Fruit fly (Drosophila melanogaster) whole organism, prepupa: ENCODE data around the gene CG33664.

ENCODE experiments used
- Blimp-1 ChIP-seq: fragments of 200-800 bp; sonication (Bioruptor generic); optimal IDR thresholded peaks from 3 replicates; lab custom pipeline; 2017; ENCODE audit warnings: missing biosample characterization, missing genetic modification characterization, mild to moderate bottlenecking, moderate library complexity, missing genetic modification reagents
- CG10631 ChIP-seq: fragments of 200-800 bp; sonication (Bioruptor generic); optimal IDR thresholded peaks from 2 replicates; lab custom pipeline; 2016; ENCODE audit warnings: missing biosample characterization, missing genetic modification characterization
- CG10669 ChIP-seq: fragments of 200-800 bp; sonication (Bioruptor generic); optimal IDR thresholded peaks from 3 replicates; lab custom pipeline; 2018; ENCODE audit warnings: missing biosample characterization, mild to moderate bottlenecking, missing genetic modification characterization, moderate library complexity
- CG11294 ChIP-seq: fragments of 200-800 bp; sonication (Bioruptor generic); IDR thresholded peaks from 2 replicates; pipeline ENCODE4 v1.3.6; 2022; ENCODE audit warnings: missing biosample characterization, missing genetic modification characterization
- CG15336 ChIP-seq: fragments of 200-800 bp; sonication (Bioruptor generic); IDR thresholded peaks from 2 replicates; pipeline ENCODE4 v1.3.6; 2022; ENCODE audit warnings: missing biosample characterization, missing genetic modification characterization
- CG1621 ChIP-seq: fragments of 200-800 bp; sonication (Bioruptor generic); optimal IDR thresholded peaks from 3 replicates; lab custom pipeline; 2018; ENCODE audit warnings: missing biosample characterization, mild to moderate bottlenecking, missing genetic modification characterization
- CG16779 ChIP-seq: fragments of 200-800 bp; sonication (Bioruptor generic); optimal IDR thresholded peaks from 3 replicates; lab custom pipeline; 2017; ENCODE audit warnings: missing biosample characterization, mild to moderate bottlenecking, missing genetic modification characterization
- CG3032 ChIP-seq: fragments of 200-800 bp; optimal IDR thresholded peaks from 2 replicates; lab custom pipeline; 2019; ENCODE audit warnings: missing biosample characterization, mild to moderate bottlenecking, missing genetic modification characterization, moderate library complexity
- CG31627 ChIP-seq: fragments of 200-800 bp; sonication (Bioruptor generic); optimal IDR thresholded peaks from 3 replicates; lab custom pipeline; 2016; ENCODE audit warnings: missing biosample characterization, missing genetic modification characterization
- CG32006 ChIP-seq: fragments of 200-800 bp; sonication (Bioruptor generic); optimal IDR thresholded peaks from 3 replicates; lab custom pipeline; 2017; ENCODE audit warnings: missing biosample characterization, mild to moderate bottlenecking, missing genetic modification characterization
- CG34406 ChIP-seq: fragments of 200-800 bp; sonication (Bioruptor generic); optimal IDR thresholded peaks from 3 replicates; lab custom pipeline; 2016; ENCODE audit warnings: missing biosample characterization, missing genetic modification characterization
- CG3919 ChIP-seq: fragments of 200-800 bp; sonication (Bioruptor generic); optimal IDR thresholded peaks from 3 replicates; lab custom pipeline; 2016; ENCODE audit warnings: missing biosample characterization, missing genetic modification characterization
- CG6163 ChIP-seq: fragments of 200-800 bp; sonication (Bioruptor generic); IDR thresholded peaks from 3 replicates; pipeline ENCODE4 v1.3.6; 2022; ENCODE audit warnings: missing biosample characterization, missing genetic modification characterization
- CG6276 ChIP-seq: fragments of 200-800 bp; sonication (Bioruptor generic); optimal IDR thresholded peaks from 2 replicates; lab custom pipeline; 2017; ENCODE audit warnings: missing biosample characterization, mild to moderate bottlenecking, missing genetic modification characterization
- CG6792 ChIP-seq: fragments of 200-800 bp; sonication (Bioruptor generic); optimal IDR thresholded peaks from 3 replicates; lab custom pipeline; 2016; ENCODE audit warnings: missing biosample characterization, missing genetic modification characterization
- CG6854 ChIP-seq: fragments of 200-800 bp; sonication (Bioruptor generic); optimal IDR thresholded peaks from 2 replicates; lab custom pipeline; 2017; ENCODE audit warnings: missing biosample characterization, mild to moderate bottlenecking, missing genetic modification characterization
- CG7368 ChIP-seq: fragments of 200-800 bp; sonication (Bioruptor generic); optimal IDR thresholded peaks from 3 replicates; lab custom pipeline; 2016; ENCODE audit warnings: missing biosample characterization, missing genetic modification characterization
- CG8119 ChIP-seq: fragments of 200-800 bp; sonication (Bioruptor generic); IDR thresholded peaks from 3 replicates; pipeline ENCODE4 v1.3.6; 2022; ENCODE audit warnings: missing biosample characterization, missing genetic modification characterization
- CG8319 ChIP-seq: fragments of 200-800 bp; sonication (Bioruptor generic); optimal IDR thresholded peaks from 3 replicates; lab custom pipeline; 2016; ENCODE audit warnings: missing biosample characterization, missing genetic modification characterization
- CG8632 ChIP-seq: fragments of 200-800 bp; sonication (Bioruptor generic); optimal IDR thresholded peaks from 3 replicates; lab custom pipeline; 2016; ENCODE audit warnings: missing biosample characterization, missing genetic modification characterization
- Eip78C ChIP-seq: fragments of 200-800 bp; sonication (Bioruptor generic); peaks from one replicate; lab custom pipeline; 2016; ENCODE audit warnings: missing biosample characterization, missing genetic modification characterization
- Eip93F ChIP-seq: fragments of 200-800 bp; sonication (Bioruptor generic); optimal IDR thresholded peaks from 2 replicates; lab custom pipeline; 2016; ENCODE audit warnings: missing biosample characterization, mild to moderate bottlenecking, missing genetic modification characterization
- Ets21C ChIP-seq: fragments of 200-800 bp; sonication (Bioruptor generic); optimal IDR thresholded peaks from 3 replicates; lab custom pipeline; 2016; ENCODE audit warnings: missing biosample characterization, missing genetic modification characterization
- Ets96B ChIP-seq: fragments of 200-800 bp; optimal IDR thresholded peaks from 2 replicates; lab custom pipeline; 2019; ENCODE audit warnings: missing biosample characterization, mild to moderate bottlenecking, missing genetic modification characterization, moderate library complexity
- Gug ChIP-seq: fragments of 200-800 bp; sonication (Bioruptor generic); IDR thresholded peaks from 2 replicates; pipeline ENCODE4 v1.3.6; 2022; ENCODE audit warnings: missing biosample characterization, missing genetic modification characterization
- Hr38 ChIP-seq: sonication (Bioruptor generic); optimal IDR thresholded peaks from 2 replicates; lab custom pipeline; 2016; ENCODE audit warnings: missing biosample characterization, missing genetic modification characterization
- Hr39 ChIP-seq: fragments of 200-800 bp; sonication (Bioruptor generic); optimal IDR thresholded peaks from 2 replicates; lab custom pipeline; 2016; ENCODE audit warnings: missing biosample characterization, missing genetic modification characterization
- Hr4 ChIP-seq: fragments of 200-800 bp; sonication (Bioruptor generic); optimal IDR thresholded peaks from 3 replicates; lab custom pipeline; 2016; ENCODE audit warnings: missing biosample characterization, missing genetic modification characterization
- Met ChIP-seq: fragments of 200-800 bp; sonication (Bioruptor generic); optimal IDR thresholded peaks from 3 replicates; lab custom pipeline; 2016; ENCODE audit warnings: missing biosample characterization, missing genetic modification characterization
- OdsH ChIP-seq: fragments of 200-800 bp; sonication (Bioruptor generic); optimal IDR thresholded peaks from 3 replicates; lab custom pipeline; 2016; ENCODE audit warnings: missing biosample characterization, missing genetic modification characterization
- Smox ChIP-seq: fragments of 200-800 bp; sonication (Bioruptor generic); optimal IDR thresholded peaks from 3 replicates; lab custom pipeline; 2016; ENCODE audit warnings: missing biosample characterization, missing genetic modification characterization
- Sox102F ChIP-seq: fragments of 200-800 bp; sonication (Bioruptor generic); optimal IDR thresholded peaks from 2 replicates; lab custom pipeline; 2016; ENCODE audit warnings: missing biosample characterization, mild to moderate bottlenecking, missing genetic modification characterization
- Sox15 ChIP-seq: fragments of 200-800 bp; sonication (Bioruptor generic); optimal IDR thresholded peaks from 3 replicates; lab custom pipeline; 2016; ENCODE audit warnings: missing biosample characterization, missing genetic modification characterization
- achi ChIP-seq: fragments of 200-800 bp; sonication (Bioruptor generic); optimal IDR thresholded peaks from 3 replicates; lab custom pipeline; 2016; ENCODE audit warnings: missing biosample characterization, missing genetic modification characterization
- acj6 ChIP-seq: fragments of 200-800 bp; sonication (Bioruptor generic); optimal IDR thresholded peaks from 3 replicates; lab custom pipeline; 2016; ENCODE audit warnings: missing biosample characterization, missing genetic modification characterization
- cyc ChIP-seq: fragments of 200-800 bp; sonication (Bioruptor generic); optimal IDR thresholded peaks from 3 replicates; lab custom pipeline; 2016; ENCODE audit warnings: missing biosample characterization, missing genetic modification characterization
- eg ChIP-seq: fragments of 200-800 bp; sonication (Bioruptor generic); IDR thresholded peaks from 3 replicates; pipeline ENCODE4 v1.3.6; 2022; ENCODE audit warnings: missing biosample characterization, missing genetic modification characterization
- esn ChIP-seq: fragments of 200-800 bp; sonication (Bioruptor generic); optimal IDR thresholded peaks from 2 replicates; lab custom pipeline; 2016; ENCODE audit warnings: missing biosample characterization, mild to moderate bottlenecking, missing genetic modification characterization, moderate library complexity
- fd59A ChIP-seq: fragments of 200-800 bp; sonication (Bioruptor generic); optimal IDR thresholded peaks from 2 replicates; lab custom pipeline; 2017; ENCODE audit warnings: missing biosample characterization, mild to moderate bottlenecking, missing genetic modification characterization, missing genetic modification reagents
- lz ChIP-seq: fragments of 200-800 bp; sonication (Bioruptor generic); optimal IDR thresholded peaks from 3 replicates; lab custom pipeline; 2016; ENCODE audit warnings: missing biosample characterization, missing genetic modification characterization
- net ChIP-seq: fragments of 200-800 bp; sonication (Bioruptor generic); optimal IDR thresholded peaks from 3 replicates; lab custom pipeline; 2016; ENCODE audit warnings: missing biosample characterization, missing genetic modification characterization
- salr ChIP-seq, 2 experiments: fragments of 200-800 bp; sonication (Bioruptor generic); optimal IDR thresholded peaks; 3 replicates each; lab custom pipeline; 2016 to 2018; ENCODE audit warnings: missing biosample characterization in 2 of 2, missing genetic modification characterization in 2 of 2, mild to moderate bottlenecking in 1 of 2
- spab ChIP-seq: fragments of 200-800 bp; sonication (Bioruptor generic); optimal IDR thresholded peaks from 2 replicates; lab custom pipeline; 2017; ENCODE audit warnings: missing biosample characterization, mild to moderate bottlenecking, missing genetic modification characterization, missing genetic modification reagents
- ss ChIP-seq, 2 experiments: fragments of 200-800 bp; sonication (Bioruptor generic); optimal IDR thresholded peaks; 2 replicates in 1 of 2; 3 replicates in 1 of 2; lab custom pipeline; 2017 to 2018; ENCODE audit warnings: mild to moderate bottlenecking in 2 of 2, missing biosample characterization in 2 of 2, missing genetic modification characterization in 2 of 2, moderate library complexity in 1 of 2
- topi ChIP-seq: fragments of 200-800 bp; sonication (Bioruptor generic); optimal IDR thresholded peaks from 3 replicates; lab custom pipeline; 2016; ENCODE audit warnings: missing biosample characterization, missing genetic modification characterization
- vri ChIP-seq: fragments of 200-800 bp; sonication (Bioruptor generic); optimal IDR thresholded peaks from 3 replicates; lab custom pipeline; 2016; ENCODE audit warnings: missing biosample characterization, mild to moderate bottlenecking, missing genetic modification characterization

CG33664 gene

dm6 chrX:6340593-6341068, 43.4 kb upstream of the CG33664 start (continued):
- TF ChIP-seq salr (GFP tag; optimal IDR thresholded peaks at IDR 0.05; lab: Kevin White, UChicago) (peak; percentile 66 to 86), spab (GFP tag; lab: Kevin White, UChicago) (peak; percentile 83), Hr38 (no peak), CG34406 (GFP tag; lab: Kevin White, UChicago) (peak; percentile 90), Ets21C (GFP tag; lab: Kevin White, UChicago) (peak; percentile 64), CG11294 (peak; percentile 60), fd59A (peak; percentile 82), eg (GFP tag; lab: Robert Waterston, UW) (peak; percentile 65; the same call in 2 of the 3 replicates), Smox (GFP tag; lab: Kevin White, UChicago) (peak; percentile 84), acj6 (peak; percentile 85), Eip93F (GFP tag; lab: Kevin White, UChicago) (peak; percentile 61), CG1621 (tag; lab: Kevin White, UChicago) (peak; percentile 69), Gug (GFP tag; lab: Robert Waterston, UW) (peak; percentile 62), CG31627 (peak; percentile 75), CG3032 (tag; lab: Kevin White, UChicago) (peak; percentile 84), Sox15 (peak; percentile 75), CG16779 (peak; percentile 87), lz (GFP tag; lab: Kevin White, UChicago) (peak; percentile 88), CG6163 (peak; percentile 59), ss (GFP tag; optimal IDR thresholded peaks at IDR 0.05; lab: Kevin White, UChicago) (peak; percentile 81 to 90), net (peak; percentile 81), Hr4 (GFP tag; lab: Kevin White, UChicago) (peak; percentile 73)

dm6 chrX:6341678-6342077, 42.3 kb upstream of the CG33664 start:
- peak; percentile 21 for TF ChIP-seq Blimp-1 (GFP tag; lab: Kevin White, UChicago)
- TF ChIP-seq Smox (GFP tag; lab: Kevin White, UChicago) = no peak

dm6 chrX:6343323-6343722, 40.7 kb upstream of the CG33664 start:
- peak; percentile 1 for TF ChIP-seq CG3032 (tag; lab: Kevin White, UChicago)
- peak; percentile 20 for TF ChIP-seq Ets96B (tag; lab: Kevin White, UChicago)
- peak; percentile 50 for TF ChIP-seq Smox (GFP tag; lab: Kevin White, UChicago)
- TF ChIP-seq Ets21C (GFP tag; lab: Kevin White, UChicago) = no peak
- TF ChIP-seq CG31627 = peak; percentile 2
- TF ChIP-seq Eip78C (GFP tag; lab: Kevin White, UChicago) = peak; percentile 81
- no peak for TF ChIP-seq CG6854 (GFP tag; lab: Kevin White, UChicago)
- TF ChIP-seq CG8319 (GFP tag; lab: Kevin White, UChicago) = no peak
- peak; percentile 13 for TF ChIP-seq Hr39 (GFP tag; lab: Kevin White, UChicago)
- 0 out of 3 replicates have a peak, but pooled peaks have one; percentile 14 for TF ChIP-seq eg (GFP tag; lab: Robert Waterston, UW)
- peak; percentile 37 for TF ChIP-seq achi (GFP tag; lab: Kevin White, UChicago)
- TF ChIP-seq CG6276 = no peak
- TF ChIP-seq CG7368 (GFP tag; lab: Kevin White, UChicago) = no peak
- peak; percentile 39 for TF ChIP-seq CG10669
- peak; percentile 55 for TF ChIP-seq topi (GFP tag; lab: Kevin White, UChicago)
- peak; percentile 53 for TF ChIP-seq Met (GFP tag; lab: Kevin White, UChicago)
- peak; percentile 16 for TF ChIP-seq cyc (GFP tag; lab: Kevin White, UChicago)
- peak; percentile 13 for TF ChIP-seq lz (GFP tag; lab: Kevin White, UChicago)
- peak; percentile 32; the same call in 1 of the 3 replicates for TF ChIP-seq CG6163
- TF ChIP-seq CG11294 = no peak
- peak; percentile 14 for TF ChIP-seq vri
- peak; percentile 28 for TF ChIP-seq CG8632 (GFP tag; lab: Kevin White, UChicago)
- TF ChIP-seq ss (GFP tag; optimal IDR thresholded peaks at IDR 0.05; lab: Kevin White, UChicago) = no peak
- TF ChIP-seq CG32006 (GFP tag; lab: Kevin White, UChicago) = peak; percentile 40
- TF ChIP-seq acj6 = peak; percentile 50
- peak; percentile 33 for TF ChIP-seq Sox102F
- TF ChIP-seq esn (GFP tag; lab: Kevin White, UChicago) = peak; percentile 46
- TF ChIP-seq OdsH (GFP tag; lab: Kevin White, UChicago) = peak; percentile 50
- peak; percentile 27 for TF ChIP-seq CG6792 (GFP tag; lab: Kevin White, UChicago)
- peak; percentile 8 for TF ChIP-seq spab (GFP tag; lab: Kevin White, UChicago)
- TF ChIP-seq CG10631 (GFP tag; lab: Kevin White, UChicago) = peak; percentile 43
- TF ChIP-seq CG3919 (GFP tag; lab: Kevin White, UChicago) = peak; percentile 26
- TF ChIP-seq salr (GFP tag; optimal IDR thresholded peaks at IDR 0.05; lab: Kevin White, UChicago) = no peak
- TF ChIP-seq CG15336 = peak; percentile 20; the same call in 1 of the 2 replicates
- peak; percentile 19 for TF ChIP-seq CG34406 (GFP tag; lab: Kevin White, UChicago)
- TF ChIP-seq CG8119 = 0 out of 3 replicates have a peak, but pooled peaks have one; percentile 27
- TF ChIP-seq Eip93F (GFP tag; lab: Kevin White, UChicago) = no peak
